Worm (Caenorhabditis elegans) whole organism, L4 larva: ENCODE data around the gene fut-1.
A peak's percentile ranks its signal among the peaks of the same experiment; 100 is the strongest.

Experiments
- F26F4.8 ChIP-seq: fragments of 200-800 bp; sonication (Bioruptor generic); conservative IDR thresholded peaks from 2 replicates; pipeline ENCODE4 v1.3.6; 2022; ENCODE audit warnings: missing genetic modification characterization, missing compliant biosample characterization
- T20F7.1 ChIP-seq: fragments of 200-800 bp; sonication (Bioruptor generic); optimal IDR thresholded peaks from 2 replicates; lab custom pipeline; 2018; ENCODE audit warnings: mild to moderate bottlenecking, missing genetic modification characterization, missing compliant biosample characterization
- T26A8.4 ChIP-seq: fragments of 200-800 bp; sonication (Bioruptor generic); IDR thresholded peaks from 2 replicates; pipeline ENCODE4 v1.3.6; 2022; ENCODE audit warnings: missing genetic modification characterization, missing compliant biosample characterization
- Y105C5A.15 ChIP-seq: fragments of 200-800 bp; sonication (Bioruptor generic); IDR thresholded peaks from 2 replicates; pipeline ENCODE4 v1.3.6; 2022; ENCODE audit warnings: missing genetic modification characterization, missing compliant biosample characterization
- aha-1 ChIP-seq: fragments of 150-350 bp; peaks from one replicate; lab custom pipeline; 2014; ENCODE audit warnings: missing biosample characterization, missing genetic modification characterization
- ceh-20 ChIP-seq: fragments of 200-800 bp; sonication (Bioruptor generic); IDR thresholded peaks from 2 replicates; pipeline ENCODE4 v1.3.6; 2022; ENCODE audit warnings: missing genetic modification reagents, missing genetic modification characterization, missing compliant biosample characterization
- ctbp-1 ChIP-seq: fragments of 200-800 bp; sonication (Bioruptor generic); IDR thresholded peaks from 2 replicates; pipeline ENCODE4 v1.3.6; 2022; ENCODE audit warnings: missing genetic modification reagents, missing genetic modification characterization, missing compliant biosample characterization
- daf-19 ChIP-seq: fragments of 200-800 bp; sonication (Bioruptor generic); conservative IDR thresholded peaks from 2 replicates; pipeline ENCODE4 v1.3.6; 2022; ENCODE audit warnings: missing genetic modification characterization, missing compliant biosample characterization
- daf-8 ChIP-seq: fragments of 200-800 bp; sonication (Bioruptor generic); IDR thresholded peaks from 2 replicates; pipeline ENCODE4 v1.3.6; 2022; ENCODE audit warnings: missing genetic modification characterization, missing compliant biosample characterization
- dmd-6 ChIP-seq: fragments of 200-800 bp; sonication (Bioruptor generic); IDR thresholded peaks from 2 replicates; pipeline ENCODE4 v1.3.6; 2022; ENCODE audit warnings: missing genetic modification reagents, missing genetic modification characterization, missing compliant biosample characterization
- dpl-1 ChIP-seq: fragments of 150-350 bp; optimal IDR thresholded peaks from 2 replicates; lab custom pipeline; 2014; ENCODE audit warnings: missing biosample characterization, missing genetic modification reagents, missing genetic modification characterization
- duxl-1 ChIP-seq: sonication (generic microtip); optimal IDR thresholded peaks from 2 replicates; lab custom pipeline; 2016; ENCODE audit warnings: mild to moderate bottlenecking, missing genetic modification characterization, moderate library complexity, missing compliant biosample characterization; ENCODE audit not compliant: poor library complexity
- dve-1 ChIP-seq: sonication (generic microtip); optimal IDR thresholded peaks from 2 replicates; lab custom pipeline; 2017; ENCODE audit warnings: antibody characterized with exemption, mild to moderate bottlenecking, missing genetic modification characterization, missing compliant biosample characterization; ENCODE audit not compliant: insufficient read depth
- fkh-10 ChIP-seq: fragments of 150-350 bp; optimal IDR thresholded peaks from 2 replicates; lab custom pipeline; 2014; ENCODE audit warnings: missing biosample characterization, missing genetic modification reagents, missing genetic modification characterization
- hif-1 ChIP-seq, 2 experiments: sonication (generic microtip); optimal IDR thresholded peaks; 2 replicates each; lab custom pipeline; 2016 to 2017; ENCODE audit warnings: missing compliant biosample characterization in 2 of 2, missing genetic modification characterization in 2 of 2, missing genetic modification reagents in 2 of 2, missing genotype in 2 of 2, mild to moderate bottlenecking in 1 of 2
- hlh-30 ChIP-seq: sonication (generic microtip); optimal IDR thresholded peaks from 2 replicates; lab custom pipeline; 2017; ENCODE audit warnings: antibody characterized with exemption, mild to moderate bottlenecking, missing genetic modification characterization, missing compliant biosample characterization; ENCODE audit not compliant: insufficient read depth
- lim-7 ChIP-seq: fragments of 200-800 bp; sonication (Bioruptor generic); IDR thresholded peaks from 2 replicates; pipeline ENCODE4 v1.3.6; 2022; ENCODE audit warnings: missing genetic modification characterization, missing compliant biosample characterization
- lin-1 ChIP-seq: fragments of 200-800 bp; sonication (Bioruptor generic); IDR thresholded peaks from 2 replicates; pipeline ENCODE4 v1.3.6; 2022; ENCODE audit warnings: missing genetic modification reagents, missing genetic modification characterization, missing compliant biosample characterization
- lin-13 ChIP-seq: fragments of 150-350 bp; optimal IDR thresholded peaks from 2 replicates; lab custom pipeline; 2014; ENCODE audit warnings: missing biosample characterization, missing genetic modification reagents, missing genetic modification characterization
- lin-38 ChIP-seq: fragments of 200-800 bp; sonication (Bioruptor generic); IDR thresholded peaks from 2 replicates; pipeline ENCODE4 v1.3.6; 2022; ENCODE audit warnings: missing genetic modification reagents, missing genetic modification characterization, missing compliant biosample characterization
- lin-39 ChIP-seq: fragments of 150-350 bp; optimal IDR thresholded peaks from 2 replicates; lab custom pipeline; 2014; ENCODE audit warnings: missing biosample characterization, missing genetic modification reagents, missing genetic modification characterization
- lsy-2 ChIP-seq, 2 experiments: fragments of 150-350 bp in 1 of 2; sonication (generic microtip) in 1 of 2; optimal IDR thresholded peaks; 2 replicates each; lab custom pipeline; 2014 to 2017; ENCODE audit warnings: missing biosample characterization in 2 of 2, missing genetic modification characterization in 2 of 2
- madf-5 ChIP-seq, 2 experiments: fragments of 200-800 bp; sonication (Bioruptor generic); IDR thresholded peaks; 2 replicates each; pipeline ENCODE4 v1.3.6; 2022; ENCODE audit warnings: missing compliant biosample characterization in 2 of 2, missing genetic modification characterization in 2 of 2
- mep-1 ChIP-seq: fragments of 150-350 bp; sonication (generic microtip); optimal IDR thresholded peaks from 3 replicates; lab custom pipeline; 2014; ENCODE audit warnings: missing biosample characterization, missing genetic modification characterization
- mes-2 ChIP-seq: sonication (generic microtip); optimal IDR thresholded peaks from 2 replicates; lab custom pipeline; 2016; ENCODE audit warnings: missing genotype, mild to moderate bottlenecking, missing genetic modification characterization, missing compliant biosample characterization; ENCODE audit not compliant: poor library complexity, severe bottlenecking
- mxl-2 ChIP-seq: fragments of 200-800 bp; sonication (Bioruptor generic); conservative IDR thresholded peaks from 2 replicates; pipeline ENCODE4 v1.3.6; 2022; ENCODE audit warnings: missing genetic modification reagents, missing genetic modification characterization, missing compliant biosample characterization
- mxl-3 ChIP-seq: fragments of 200-800 bp; sonication (Bioruptor generic); optimal IDR thresholded peaks from 2 replicates; lab custom pipeline; 2018; ENCODE audit warnings: mild to moderate bottlenecking, missing genetic modification characterization, missing compliant biosample characterization
- nhr-10 ChIP-seq: fragments of 150-350 bp; optimal IDR thresholded peaks from 2 replicates; lab custom pipeline; 2014; ENCODE audit warnings: missing biosample characterization, missing genetic modification characterization
- nhr-102 ChIP-seq: sonication (generic microtip); optimal IDR thresholded peaks from 2 replicates; lab custom pipeline; 2016; ENCODE audit warnings: mild to moderate bottlenecking, missing genetic modification characterization, moderate library complexity, missing compliant biosample characterization
- nhr-25 ChIP-seq: sonication (generic microtip); optimal IDR thresholded peaks from 2 replicates; lab custom pipeline; 2017; ENCODE audit warnings: missing genetic modification characterization, mild to moderate bottlenecking, missing compliant biosample characterization, antibody characterized with exemption, moderate library complexity, borderline replicate concordance; ENCODE audit not compliant: insufficient read depth
- nhr-28 ChIP-seq: fragments of 150-350 bp; optimal IDR thresholded peaks from 2 replicates; lab custom pipeline; 2014; ENCODE audit warnings: missing biosample characterization, missing genetic modification characterization
- nhr-41 ChIP-seq: fragments of 200-800 bp; sonication (Bioruptor generic); IDR thresholded peaks from 2 replicates; pipeline ENCODE4 v1.3.6; 2022; ENCODE audit warnings: missing genetic modification reagents, missing genetic modification characterization, missing compliant biosample characterization
- nhr-42 ChIP-seq: fragments of 200-800 bp; sonication (Bioruptor generic); IDR thresholded peaks from 2 replicates; pipeline ENCODE4 v1.3.6; 2022; ENCODE audit warnings: missing genetic modification characterization, missing compliant biosample characterization
- nhr-76 ChIP-seq: fragments of 150-350 bp; optimal IDR thresholded peaks from 2 replicates; lab custom pipeline; 2014; ENCODE audit warnings: missing biosample characterization, missing genetic modification characterization
- pqm-1 ChIP-seq: sonication (generic microtip); optimal IDR thresholded peaks from 2 replicates; lab custom pipeline; 2017; ENCODE audit warnings: missing biosample characterization, missing genetic modification characterization
- set-16 ChIP-seq: fragments of 200-800 bp; sonication (Bioruptor generic); IDR thresholded peaks from 2 replicates; pipeline ENCODE4 v1.3.6; 2022; ENCODE audit warnings: missing genetic modification reagents, missing genetic modification characterization, missing compliant biosample characterization
- skn-1 ChIP-seq: fragments of 150-350 bp; optimal IDR thresholded peaks from 2 replicates; lab custom pipeline; 2014; ENCODE audit warnings: missing biosample characterization, missing genetic modification characterization
- snpc-1.2 ChIP-seq: fragments of 200-800 bp; sonication (Bioruptor generic); IDR thresholded peaks from 2 replicates; pipeline ENCODE4 v1.3.6; 2022; ENCODE audit warnings: missing genetic modification reagents, missing genetic modification characterization, missing compliant biosample characterization
- snpc-4 ChIP-seq: fragments of 150-350 bp; optimal IDR thresholded peaks from 2 replicates; lab custom pipeline; 2014; ENCODE audit warnings: missing biosample characterization, missing genetic modification characterization
- spr-3 ChIP-seq: fragments of 200-800 bp; sonication (Bioruptor generic); optimal IDR thresholded peaks from 2 replicates; lab custom pipeline; 2018; ENCODE audit warnings: mild to moderate bottlenecking, missing genetic modification characterization, missing compliant biosample characterization
- tag-97 ChIP-seq: fragments of 200-800 bp; sonication (Bioruptor generic); IDR thresholded peaks from 2 replicates; pipeline ENCODE4 v1.3.6; 2022; ENCODE audit warnings: missing genetic modification characterization, missing compliant biosample characterization
- tra-1 ChIP-seq: fragments of 200-800 bp; sonication (Bioruptor generic); IDR thresholded peaks from 2 replicates; pipeline ENCODE4 v1.3.6; 2022; ENCODE audit warnings: missing genetic modification reagents, missing genetic modification characterization, missing compliant biosample characterization
- unc-39 ChIP-seq: sonication (generic microtip); optimal IDR thresholded peaks from 2 replicates; lab custom pipeline; 2017; ENCODE audit warnings: missing biosample characterization, missing genetic modification characterization
- vab-7 ChIP-seq: fragments of 200-800 bp; sonication (Bioruptor generic); IDR thresholded peaks from 2 replicates; pipeline ENCODE4 v1.3.6; 2022; ENCODE audit warnings: missing genetic modification reagents, missing genetic modification characterization, missing compliant biosample characterization
- zag-1 ChIP-seq: fragments of 150-350 bp; optimal IDR thresholded peaks from 2 replicates; lab custom pipeline; 2014; ENCODE audit warnings: missing biosample characterization, missing genetic modification characterization
- zfp-2 ChIP-seq: sonication (generic microtip); optimal IDR thresholded peaks from 2 replicates; lab custom pipeline; 2016; ENCODE audit warnings: mild to moderate bottlenecking, missing genetic modification characterization, missing compliant biosample characterization
- zip-2 ChIP-seq: fragments of 150-350 bp; optimal IDR thresholded peaks from 2 replicates; lab custom pipeline; 2014; ENCODE audit warnings: missing biosample characterization, missing genetic modification characterization

The fut-1 gene

ce11 chrII:8747246-8747938 is 12.0 kb downstream of the fut-1 start (continued):
- TF ChIP-seq spr-3 (GFP tag; lab: Kevin White, UChicago): no peak
- TF ChIP-seq pqm-1: no peak
- TF ChIP-seq lsy-2 (tag; optimal IDR thresholded peaks at IDR 0.05; lab: Kevin White, UChicago): peak; percentile 47 to 51
- no peak for TF ChIP-seq F26F4.8
- no peak for TF ChIP-seq skn-1 (tag; lab: Kevin White, UChicago)
- peak; percentile 9 for TF ChIP-seq hlh-30 (tag; lab: Kevin White, UChicago)
- TF ChIP-seq ctbp-1 (GFP tag; lab: Robert Waterston, UW): no peak; the same call in none of the 2 replicates
- no peak for TF ChIP-seq zfp-2 (tag; lab: Kevin White, UChicago)
- peak; percentile 67 for TF ChIP-seq nhr-25 (tag; lab: Kevin White, UChicago)
- TF ChIP-seq lin-39 (tag; lab: Kevin White, UChicago): no peak
- TF ChIP-seq nhr-76 (tag; lab: Kevin White, UChicago): peak; percentile 4
- no peak for TF ChIP-seq set-16
- no peak for TF ChIP-seq daf-8 (GFP tag; lab: Robert Waterston, UW)
- peak; percentile 57 for TF ChIP-seq mes-2 (tag; lab: Kevin White, UChicago)
- TF ChIP-seq nhr-102 (tag; lab: Kevin White, UChicago): peak; percentile 71
- peak; percentile 14 for TF ChIP-seq mxl-3
- TF ChIP-seq zag-1 (tag; lab: Kevin White, UChicago): no peak
- no peak for TF ChIP-seq mxl-2 (GFP tag; lab: Robert Waterston, UW)
- TF ChIP-seq zip-2 (tag; lab: Kevin White, UChicago): no peak
- no peak for TF ChIP-seq daf-19 (GFP tag; lab: Robert Waterston, UW)
- TF ChIP-seq T26A8.4: peak; percentile 82
- peak; percentile 93 for TF ChIP-seq aha-1 (tag; lab: Kevin White, UChicago)
- peak; percentile 52 for TF ChIP-seq dmd-6 (GFP tag; lab: Robert Waterston, UW)
- TF ChIP-seq nhr-42 (GFP tag; lab: Robert Waterston, UW): peak; percentile 54
- TF ChIP-seq duxl-1 (tag; lab: Kevin White, UChicago): peak; percentile 83
- TF ChIP-seq nhr-10 (tag; lab: Kevin White, UChicago): peak; percentile 65
- peak; percentile 80 for TF ChIP-seq mep-1
- TF ChIP-seq tag-97: no peak
- no peak for TF ChIP-seq dpl-1 (GFP tag; lab: Kevin White, UChicago)
- no peak for TF ChIP-seq unc-39 (tag; lab: Kevin White, UChicago)
- peak; percentile 40; the same call in 1 of the 2 replicates for TF ChIP-seq lin-1 (GFP tag; lab: Robert Waterston, UW)
- peak; percentile 58; the same call in 1 of the 2 replicates for TF ChIP-seq lin-38
- no peak for TF ChIP-seq lin-13 (GFP tag; lab: Kevin White, UChicago)
- peak; percentile 77; the same call in 1 of the 2 replicates for TF ChIP-seq tra-1 (GFP tag; lab: Robert Waterston, UW)
- peak; percentile 68 for TF ChIP-seq T20F7.1 (GFP tag; lab: Kevin White, UChicago)
- TF ChIP-seq snpc-1.2: peak; percentile 58; the same call in 1 of the 2 replicates

- TF ChIP-seq hif-1 (tag; optimal IDR thresholded peaks at IDR 0.05; lab: Kevin White, UChicago) (peak in 1 of 2 experiments; percentile 13), nhr-41 (GFP tag; lab: Robert Waterston, UW) (peak; percentile 43), vab-7 (GFP tag; lab: Robert Waterston, UW) (peak; percentile 49; the same call in 1 of the 2 replicates), snpc-4 (tag; lab: Kevin White, UChicago) (no peak), lin-38 (0 out of 2 replicates have a peak, but pooled peaks have one; percentile 4), mes-2 (tag; lab: Kevin White, UChicago) (peak; percentile 32), snpc-1.2 (peak; percentile 52; the same call in 1 of the 2 replicates), Y105C5A.15 (GFP tag; lab: Robert Waterston, UW) (peak; percentile 74; the same call in 1 of the 2 replicates), ceh-20 (GFP tag; lab: Robert Waterston, UW) (peak; percentile 64; the same call in 1 of the 2 replicates), skn-1 (tag; lab: Kevin White, UChicago) (no peak), dve-1 (tag; lab: Kevin White, UChicago) (no peak), spr-3 (GFP tag; lab: Kevin White, UChicago) (no peak), duxl-1 (tag; lab: Kevin White, UChicago) (peak; percentile 58), aha-1 (tag; lab: Kevin White, UChicago) (peak; percentile 55), nhr-28 (no peak), lim-7 (GFP tag; lab: Robert Waterston, UW) (peak; percentile 50; the same call in 1 of the 2 replicates), T26A8.4 (peak; percentile 64), T20F7.1 (GFP tag; lab: Kevin White, UChicago) (peak; percentile 35), tra-1 (GFP tag; lab: Robert Waterston, UW) (peak; percentile 17; the same call in 1 of the 2 replicates), fkh-10 (no peak), madf-5 (GFP tag; IDR thresholded peaks at IDR 0.05; lab: Robert Waterston, UW) (peak in 1 of 2 experiments; percentile 63; a peak in 1 of 4 replicates)
Measured at ce11 chrII:8746298-8746775, 13.1 kb downstream of the fut-1 start.
